Worm (Caenorhabditis elegans) whole organism, L4 larva: ENCODE results near the gene cyn-8.

Source experiments
- attf-4 ChIP-seq: sonication (generic microtip); optimal IDR thresholded peaks from 3 replicates; lab custom pipeline; 2017; ENCODE audit warnings: missing biosample characterization, missing genetic modification characterization
- dmd-6 ChIP-seq: fragments of 200-800 bp; sonication (Bioruptor generic); IDR thresholded peaks from 2 replicates; pipeline ENCODE4 v1.3.6; 2022; ENCODE audit warnings: missing genetic modification reagents, missing genetic modification characterization, missing compliant biosample characterization
- dpl-1 ChIP-seq: fragments of 150-350 bp; optimal IDR thresholded peaks from 2 replicates; lab custom pipeline; 2014; ENCODE audit warnings: missing biosample characterization, missing genetic modification reagents, missing genetic modification characterization
- hif-1 ChIP-seq, 2 experiments: sonication (generic microtip); optimal IDR thresholded peaks; 2 replicates each; lab custom pipeline; 2016 to 2017; ENCODE audit warnings: missing compliant biosample characterization in 2 of 2, missing genetic modification characterization in 2 of 2, missing genetic modification reagents in 2 of 2, missing genotype in 2 of 2, mild to moderate bottlenecking in 1 of 2
- lin-15B ChIP-seq: fragments of 150-350 bp; sonication (generic microtip); optimal IDR thresholded peaks from 3 replicates; lab custom pipeline; 2014; ENCODE audit warnings: missing biosample characterization, missing genetic modification characterization
- mxl-3 ChIP-seq: fragments of 200-800 bp; sonication (Bioruptor generic); optimal IDR thresholded peaks from 2 replicates; lab custom pipeline; 2018; ENCODE audit warnings: mild to moderate bottlenecking, missing genetic modification characterization, missing compliant biosample characterization
- nhr-237 ChIP-seq: sonication (generic microtip); optimal IDR thresholded peaks from 2 replicates; lab custom pipeline; 2017; ENCODE audit warnings: missing biosample characterization, missing genetic modification characterization
- pha-4 ChIP-seq, 2 experiments: fragments of 150-350 bp in 1 of 2; fragments of 200-800 bp in 1 of 2; sonication (Bioruptor generic) in 1 of 2; IDR thresholded peaks in 1 of 2; optimal IDR thresholded peaks in 1 of 2; 2 replicates each; pipeline versions ENCODE4 v1.3.6 to Lab custom; 2014 to 2022; ENCODE audit warnings: missing genetic modification characterization in 2 of 2, missing genetic modification reagents in 2 of 2, missing biosample characterization in 1 of 2, missing compliant biosample characterization in 1 of 2
- rbr-2 ChIP-seq: sonication (generic microtip); optimal IDR thresholded peaks from 2 replicates; lab custom pipeline; 2016; ENCODE audit warnings: missing genotype, missing genetic modification characterization, missing compliant biosample characterization

- no peak for TF ChIP-seq mxl-3
- TF ChIP-seq attf-4 (tag; lab: Kevin White, UChicago) = no peak
- TF ChIP-seq nhr-237 (tag; lab: Kevin White, UChicago) = no peak
- no peak for TF ChIP-seq pha-4 (GFP tag; IDR thresholded peaks at IDR 0.05; lab: Robert Waterston, UW)
- no peak for TF ChIP-seq pha-4 (tag; optimal IDR thresholded peaks at IDR 0.05; lab: Kevin White, UChicago)
- TF ChIP-seq lin-15B = no peak
- no peak for TF ChIP-seq dpl-1
- TF ChIP-seq hif-1 (tag; optimal IDR thresholded peaks at IDR 0.05; lab: Kevin White, UChicago) = no peak
- no peak for TF ChIP-seq dmd-6 (GFP tag; lab: Robert Waterston, UW)
- TF ChIP-seq rbr-2 (tag; lab: Kevin White, UChicago) = no peak
These were observed 8.2 kb upstream of the cyn-8 start for ce11 chrX:8902920-8903319.
